Worm (Caenorhabditis elegans): Measurements from ENCODE around the gene cdk-4.

- TF ChIP-seq dao-5 (tag; optimal IDR thresholded peaks at IDR 0.05): no peak
- TF ChIP-seq him-1 (tag; optimal IDR thresholded peaks at IDR 0.05): no peak
Measured at ce11 chrX:13500568-13500967, 18.1 kb downstream of the cdk-4 start, which contains the start of gene sad-1.
